Worm (Caenorhabditis elegans) whole organism, late embryonic: ENCODE results near the gene F44D12.8.

Experiments used
- C38D4.7 ChIP-seq: fragments of 200-800 bp; sonication (Bioruptor generic); optimal IDR thresholded peaks from 2 replicates; lab custom pipeline; 2018; ENCODE audit warnings: mild to moderate bottlenecking, missing genetic modification characterization, moderate library complexity, missing compliant biosample characterization
- K09A11.1 ChIP-seq: sonication (generic microtip); optimal IDR thresholded peaks from 2 replicates; lab custom pipeline; 2017; ENCODE audit warnings: antibody characterized with exemption, mild to moderate bottlenecking, missing genetic modification characterization, missing compliant biosample characterization; ENCODE audit not compliant: insufficient read depth
- T23F11.4 ChIP-seq: fragments of 200-800 bp; sonication (Bioruptor generic); optimal IDR thresholded peaks from 2 replicates; lab custom pipeline; 2018; ENCODE audit warnings: mild to moderate bottlenecking, missing genetic modification characterization, missing compliant biosample characterization
- Y22D7AL.16 ChIP-seq: sonication (generic microtip); optimal IDR thresholded peaks from 2 replicates; lab custom pipeline; 2016; ENCODE audit warnings: missing genetic modification characterization, missing compliant biosample characterization
- elt-4 ChIP-seq: sonication (generic microtip); optimal IDR thresholded peaks from 2 replicates; lab custom pipeline; 2016; ENCODE audit warnings: missing genetic modification characterization, missing compliant biosample characterization
- eyg-1 ChIP-seq: sonication (generic microtip); optimal IDR thresholded peaks from 2 replicates; lab custom pipeline; 2016; ENCODE audit warnings: missing genotype, missing genetic modification characterization, missing compliant biosample characterization
- mec-3 ChIP-seq: sonication (generic microtip); optimal IDR thresholded peaks from 2 replicates; lab custom pipeline; 2016; ENCODE audit warnings: borderline replicate concordance, missing genetic modification characterization, missing compliant biosample characterization
- pax-1 ChIP-seq: fragments of 150-350 bp; optimal IDR thresholded peaks from 2 replicates; lab custom pipeline; 2014; ENCODE audit warnings: missing biosample characterization, missing genetic modification characterization
- pha-4 ChIP-seq: fragments of 150-350 bp; optimal IDR thresholded peaks from 2 replicates; lab custom pipeline; 2018; ENCODE audit warnings: missing biosample characterization, missing genetic modification reagents, missing genetic modification characterization

DNA sequence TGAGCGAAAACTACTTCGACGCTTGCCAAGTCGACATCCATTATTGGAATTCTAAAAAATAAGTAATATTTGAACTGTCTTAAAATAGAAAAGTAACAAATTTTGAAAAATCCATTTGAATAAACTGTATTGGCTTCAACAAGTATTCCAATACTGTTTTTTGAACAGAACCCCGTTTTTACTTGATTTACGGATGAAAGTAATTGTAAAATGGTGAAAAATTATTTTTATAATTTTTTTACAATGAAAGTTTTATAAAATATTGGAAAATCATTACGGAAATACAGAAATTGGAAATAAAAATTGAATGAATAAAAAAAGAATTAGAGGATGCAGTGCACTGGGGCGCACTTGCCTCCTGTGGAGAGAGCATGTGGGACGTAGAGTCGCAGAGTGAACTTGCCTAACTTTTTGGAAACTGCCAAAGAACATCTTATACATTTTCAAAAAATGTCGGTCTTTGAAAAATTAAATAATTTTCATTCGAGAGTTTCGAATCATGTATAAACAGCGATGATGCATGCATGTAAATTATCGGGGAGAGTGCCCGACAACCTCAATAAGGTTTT, 40.8 kb upstream of the F44D12.8 start, which contains the start of gene rrp-1:
- TF ChIP-seq C38D4.7 (GFP tag; lab: Kevin White, UChicago), result no peak
- no peak for TF ChIP-seq Y22D7AL.16 (tag; lab: Kevin White, UChicago)
- TF ChIP-seq mec-3 (tag; lab: Kevin White, UChicago), result no peak
- TF ChIP-seq pax-1, result no peak
- no peak for TF ChIP-seq K09A11.1
- no peak for TF ChIP-seq elt-4 (tag; lab: Kevin White, UChicago)
- TF ChIP-seq T23F11.4, result no peak
- no peak for TF ChIP-seq pha-4 (tag; lab: Kevin White, UChicago)
- TF ChIP-seq eyg-1 (tag; lab: Kevin White, UChicago), result no peak
